Worm (Caenorhabditis elegans) whole organism, L3 larva: ENCODE data around the gene Y53F4B.24.

ENCODE experiments used
- ama-1 ChIP-seq: fragments of 150-350 bp; optimal IDR thresholded peaks from 2 replicates; lab custom pipeline; 2018
- fos-1 ChIP-seq: fragments of 150-350 bp; optimal IDR thresholded peaks from 2 replicates; lab custom pipeline; 2014; ENCODE audit warnings: missing biosample characterization, missing genetic modification characterization
- nhr-25 ChIP-seq: sonication (generic microtip); optimal IDR thresholded peaks from 2 replicates; lab custom pipeline; 2017; ENCODE audit warnings: missing biosample characterization, missing genetic modification characterization

DNA sequence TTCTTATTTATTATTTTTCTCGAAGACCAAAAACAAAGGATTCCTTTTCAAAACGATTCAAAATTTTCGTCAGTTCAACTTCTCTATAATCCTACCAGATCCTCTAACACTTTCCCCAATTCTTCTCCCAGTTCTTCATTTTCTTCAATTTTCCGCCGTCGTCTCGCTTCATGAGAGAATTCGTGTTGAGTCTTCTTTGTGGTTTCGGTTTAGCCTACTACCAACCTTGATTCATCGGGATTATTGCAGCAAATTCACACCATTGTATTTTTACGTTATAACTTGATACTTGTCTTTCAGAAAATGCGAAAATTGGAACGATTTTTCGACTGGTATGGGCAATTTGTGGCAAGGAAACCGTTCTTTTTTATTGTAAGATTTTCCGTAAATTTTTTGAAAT is 23.6 kb upstream of the Y53F4B.24 start, which contains the start of gene ptr-20:
- TF ChIP-seq fos-1 (tag; lab: Kevin White, UChicago) (no peak), nhr-25 (tag; lab: Kevin White, UChicago) (no peak), ama-1 (lab: Kevin White, UChicago) (no peak)
